Fruit fly (Drosophila melanogaster) whole organism, wandering third instar larva: Measurements from ENCODE around the gene MEP-1.

Experiments
- CG32264 ChIP-seq: fragments of 200-800 bp; sonication (Bioruptor generic); optimal IDR thresholded peaks from 2 replicates; lab custom pipeline; 2016; ENCODE audit warnings: missing biosample characterization, missing genetic modification characterization
- CG9705 ChIP-seq: fragments of 200-800 bp; sonication (Bioruptor generic); optimal IDR thresholded peaks from 2 replicates; lab custom pipeline; 2018; ENCODE audit warnings: missing biosample characterization, mild to moderate bottlenecking, missing genetic modification characterization
- Dfd ChIP-seq: fragments of >200 bp; optimal IDR thresholded peaks from 2 replicates; lab custom pipeline; 2017; ENCODE audit warnings: missing biosample characterization, missing genetic modification characterization
- Dif ChIP-seq: fragments of 200-275, 200-300 bp; sonication (Bioruptor generic); optimal IDR thresholded peaks from 2 replicates; lab custom pipeline; 2018; ENCODE audit warnings: missing biosample characterization, missing genetic modification characterization; ENCODE audit not compliant: partially characterized antibody
- GATAd ChIP-seq: sonication (Bioruptor generic); optimal IDR thresholded peaks from 2 replicates; lab custom pipeline; 2016; ENCODE audit warnings: missing biosample characterization, missing genetic modification characterization
- HLH106 ChIP-seq: fragments of 200-800 bp; optimal IDR thresholded peaks from 3 replicates; lab custom pipeline; 2019; ENCODE audit warnings: missing biosample characterization, mild to moderate bottlenecking, missing genetic modification characterization, moderate library complexity
- Hnf4 ChIP-seq: fragments of 200-800 bp; sonication (Bioruptor generic); optimal IDR thresholded peaks from 2 replicates; lab custom pipeline; 2016; ENCODE audit warnings: missing biosample characterization, mild to moderate bottlenecking, missing genetic modification characterization
- Hr78 ChIP-seq: fragments of >200 bp; optimal IDR thresholded peaks from 2 replicates; lab custom pipeline; 2017; ENCODE audit warnings: missing biosample characterization, missing genetic modification characterization
- Hr83 ChIP-seq: fragments of 200-300 bp; sonication (Bioruptor generic); optimal IDR thresholded peaks from 2 replicates; lab custom pipeline; 2016; ENCODE audit warnings: missing biosample characterization, mild to moderate bottlenecking, missing genetic modification characterization, moderate library complexity; ENCODE audit not compliant: poor library complexity, severe bottlenecking
- Jra ChIP-seq: sonication (Bioruptor generic); optimal IDR thresholded peaks from 2 replicates; lab custom pipeline; 2016; ENCODE audit warnings: missing biosample characterization, missing genetic modification characterization
- Myc ChIP-seq: fragments of >200 bp; optimal IDR thresholded peaks from 2 replicates; lab custom pipeline; 2017
- N ChIP-seq: fragments of >200 bp; optimal IDR thresholded peaks from 2 replicates; lab custom pipeline; 2018; ENCODE audit warnings: missing biosample characterization, missing external identifiers, missing genetic modification characterization
- OdsH ChIP-seq: fragments of 200-800 bp; sonication (Bioruptor generic); optimal IDR thresholded peaks from 2 replicates; lab custom pipeline; 2016; ENCODE audit warnings: missing biosample characterization, mild to moderate bottlenecking, missing genetic modification characterization
- Rel ChIP-seq, 2 experiments: fragments of 200-800 bp; sonication (Bioruptor generic) in 1 of 2; optimal IDR thresholded peaks; 2 replicates in 1 of 2; 3 replicates in 1 of 2; lab custom pipeline; 2016 to 2019; ENCODE audit warnings: mild to moderate bottlenecking in 2 of 2, missing biosample characterization in 2 of 2, missing genetic modification characterization in 2 of 2, moderate library complexity in 1 of 2
- Sp1 ChIP-seq: fragments of 200-800 bp; sonication (Bioruptor generic); optimal IDR thresholded peaks from 3 replicates; lab custom pipeline; 2019; ENCODE audit warnings: missing biosample characterization, mild to moderate bottlenecking, missing genetic modification characterization, moderate library complexity
- Vsx2 ChIP-seq: fragments of 200-300, 225-300 bp; sonication (Bioruptor generic); optimal IDR thresholded peaks from 2 replicates; lab custom pipeline; 2018; ENCODE audit warnings: missing biosample characterization, missing genetic modification characterization; ENCODE audit not compliant: partially characterized antibody
- br ChIP-seq: fragments of 200-800 bp; sonication (Bioruptor generic); optimal IDR thresholded peaks from 2 replicates; lab custom pipeline; 2016; ENCODE audit warnings: missing biosample characterization, missing genetic modification characterization
- brk ChIP-seq: fragments of 200-800 bp; sonication (Bioruptor generic); optimal IDR thresholded peaks from 2 replicates; lab custom pipeline; 2016; ENCODE audit warnings: missing biosample characterization, mild to moderate bottlenecking, missing genetic modification characterization
- dl ChIP-seq, 2 experiments: fragments of 175-275, 200-275 bp in 1 of 2; fragments of 200-275 bp in 1 of 2; sonication (Bioruptor generic); optimal IDR thresholded peaks; lab custom pipeline; 2018; ENCODE audit warnings: mild to moderate bottlenecking in 2 of 2, missing biosample characterization in 2 of 2, missing genetic modification characterization in 2 of 2, moderate library complexity in 2 of 2; ENCODE audit not compliant: partially characterized antibody in 2 of 2, insufficient read depth in 1 of 2
- dsf ChIP-seq: sonication (Bioruptor generic); optimal IDR thresholded peaks from 2 replicates; lab custom pipeline; 2016; ENCODE audit warnings: missing biosample characterization, missing genetic modification characterization, borderline replicate concordance
- ey ChIP-seq: fragments of 200-800 bp; sonication (Bioruptor generic); optimal IDR thresholded peaks from 2 replicates; lab custom pipeline; 2016; ENCODE audit warnings: missing biosample characterization, missing genetic modification characterization
- foxo ChIP-seq, 2 experiments: fragments of 200-800 bp; sonication (Bioruptor generic); optimal IDR thresholded peaks; 2 replicates in 1 of 2; 3 replicates in 1 of 2; lab custom pipeline; 2016 to 2017; ENCODE audit warnings: missing biosample characterization in 2 of 2, missing genetic modification characterization in 2 of 2
- fru ChIP-seq: fragments of 200-800 bp; sonication (Bioruptor generic); optimal IDR thresholded peaks from 3 replicates; lab custom pipeline; 2016; ENCODE audit warnings: missing biosample characterization, mild to moderate bottlenecking, missing genetic modification characterization
- h ChIP-seq: fragments of 200-800 bp; sonication (Bioruptor generic); optimal IDR thresholded peaks from 3 replicates; lab custom pipeline; 2016; ENCODE audit warnings: missing biosample characterization, mild to moderate bottlenecking, missing genetic modification characterization
- jim ChIP-seq: fragments of 175-275, 200-325 bp; sonication (Bioruptor generic); optimal IDR thresholded peaks from 2 replicates; lab custom pipeline; 2016; ENCODE audit warnings: missing biosample characterization, mild to moderate bottlenecking, missing genetic modification characterization
- lola ChIP-seq: fragments of >200 bp; optimal IDR thresholded peaks from 2 replicates; lab custom pipeline; 2017; ENCODE audit warnings: missing biosample characterization, missing genetic modification characterization
- pan ChIP-seq: fragments of >200 bp; optimal IDR thresholded peaks from 2 replicates; lab custom pipeline; 2017
- psq ChIP-seq: fragments of 200-800 bp; sonication (Bioruptor generic); optimal IDR thresholded peaks from 3 replicates; lab custom pipeline; 2017; ENCODE audit warnings: missing biosample characterization, mild to moderate bottlenecking, missing genetic modification characterization, moderate library complexity
- rgr ChIP-seq: fragments of 200-800 bp; sonication (Bioruptor generic); optimal IDR thresholded peaks from 3 replicates; lab custom pipeline; 2016; ENCODE audit warnings: missing biosample characterization, mild to moderate bottlenecking, missing genetic modification characterization
- sage ChIP-seq: fragments of 200-800 bp; sonication (Bioruptor generic); optimal IDR thresholded peaks from 2 replicates; lab custom pipeline; 2016; ENCODE audit warnings: missing biosample characterization, mild to moderate bottlenecking, missing genetic modification characterization
- sv ChIP-seq: fragments of 200-800 bp; sonication (Bioruptor generic); optimal IDR thresholded peaks from 3 replicates; lab custom pipeline; 2016; ENCODE audit warnings: missing biosample characterization, missing genetic modification characterization
- usp ChIP-seq: fragments of >200 bp; optimal IDR thresholded peaks from 2 replicates; lab custom pipeline; 2017; ENCODE audit warnings: missing biosample characterization, missing genetic modification characterization

Gene MEP-1

DNA sequence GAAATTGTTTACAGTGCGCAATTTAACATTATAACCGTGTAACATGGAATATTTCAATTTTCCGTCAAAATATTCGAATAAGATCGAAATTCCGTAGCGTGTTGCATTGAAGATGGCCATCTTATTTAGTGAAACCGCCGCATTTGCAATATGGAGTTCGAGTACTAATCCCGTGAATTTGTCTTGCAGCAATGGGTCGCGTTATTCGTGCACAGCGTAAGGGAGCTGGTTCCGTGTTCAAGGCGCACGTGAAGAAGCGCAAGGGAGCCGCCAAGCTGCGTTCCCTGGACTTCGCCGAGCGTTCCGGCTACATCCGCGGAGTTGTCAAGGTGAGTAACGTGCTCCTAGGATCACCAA lies 44.0 kb upstream of the MEP-1 start:
- no peak for TF ChIP-seq Hnf4 (GFP tag; lab: Kevin White, UChicago)
- TF ChIP-seq Hr83 (GFP tag; lab: Kevin White, UChicago): no peak
- TF ChIP-seq dsf: no peak
- no peak for TF ChIP-seq Myc (lab: Kevin White, UChicago)
- TF ChIP-seq Vsx2 (GFP tag; lab: Kevin White, UChicago): no peak
- TF ChIP-seq brk: no peak
- TF ChIP-seq HLH106: no peak
- TF ChIP-seq lola (GFP tag; lab: Kevin White, UChicago): no peak
- TF ChIP-seq fru (GFP tag; lab: Kevin White, UChicago): no peak
- no peak for TF ChIP-seq pan (lab: Kevin White, UChicago)
- TF ChIP-seq Sp1: no peak
- no peak for TF ChIP-seq Jra (GFP tag; lab: Kevin White, UChicago)
- TF ChIP-seq Rel (GFP tag; optimal IDR thresholded peaks at IDR 0.05; lab: Kevin White, UChicago): no peak
- TF ChIP-seq Rel (tag; optimal IDR thresholded peaks at IDR 0.05; lab: Kevin White, UChicago): no peak
- TF ChIP-seq Hr78 (GFP tag; lab: Kevin White, UChicago): no peak
- TF ChIP-seq foxo (GFP tag; optimal IDR thresholded peaks at IDR 0.05; lab: Kevin White, UChicago): no peak
- TF ChIP-seq rgr (GFP tag; lab: Kevin White, UChicago): no peak

DNA sequence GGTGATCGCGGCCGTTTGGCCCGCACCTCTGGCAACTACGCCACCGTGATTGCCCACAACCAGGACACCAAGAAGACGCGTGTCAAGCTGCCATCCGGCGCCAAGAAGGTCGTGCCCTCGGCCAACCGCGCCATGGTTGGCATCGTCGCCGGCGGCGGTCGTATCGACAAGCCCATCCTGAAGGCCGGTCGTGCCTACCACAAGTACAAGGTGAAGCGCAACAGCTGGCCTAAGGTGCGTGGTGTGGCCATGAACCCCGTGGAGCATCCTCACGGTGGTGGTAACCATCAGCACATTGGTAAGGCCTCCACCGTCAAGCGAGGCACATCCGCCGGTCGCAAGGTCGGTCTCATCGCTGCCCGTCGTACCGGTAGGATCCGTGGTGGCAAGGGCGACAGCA lies 43.2 kb upstream of the MEP-1 start:
- TF ChIP-seq rgr (GFP tag; lab: Kevin White, UChicago) (no peak), CG32264 (GFP tag; lab: Kevin White, UChicago) (no peak), jim (no peak), OdsH (GFP tag; lab: Kevin White, UChicago) (no peak), Hr78 (GFP tag; lab: Kevin White, UChicago) (no peak), Dfd (no peak), usp (GFP tag; lab: Kevin White, UChicago) (no peak), Myc (lab: Kevin White, UChicago) (no peak), h (GFP tag; lab: Kevin White, UChicago) (no peak), dl (GFP tag; optimal IDR thresholded peaks at IDR 0.05; lab: Kevin White, UChicago; ENCODE audit: insufficient read depth in 1 of 2, partially characterized antibody in 2 of 2) (no peak), CG9705 (GFP tag; lab: Kevin White, UChicago) (no peak), foxo (GFP tag; optimal IDR thresholded peaks at IDR 0.05; lab: Kevin White, UChicago) (no peak), Hr83 (GFP tag; lab: Kevin White, UChicago) (no peak), Dif (no peak)

DNA sequence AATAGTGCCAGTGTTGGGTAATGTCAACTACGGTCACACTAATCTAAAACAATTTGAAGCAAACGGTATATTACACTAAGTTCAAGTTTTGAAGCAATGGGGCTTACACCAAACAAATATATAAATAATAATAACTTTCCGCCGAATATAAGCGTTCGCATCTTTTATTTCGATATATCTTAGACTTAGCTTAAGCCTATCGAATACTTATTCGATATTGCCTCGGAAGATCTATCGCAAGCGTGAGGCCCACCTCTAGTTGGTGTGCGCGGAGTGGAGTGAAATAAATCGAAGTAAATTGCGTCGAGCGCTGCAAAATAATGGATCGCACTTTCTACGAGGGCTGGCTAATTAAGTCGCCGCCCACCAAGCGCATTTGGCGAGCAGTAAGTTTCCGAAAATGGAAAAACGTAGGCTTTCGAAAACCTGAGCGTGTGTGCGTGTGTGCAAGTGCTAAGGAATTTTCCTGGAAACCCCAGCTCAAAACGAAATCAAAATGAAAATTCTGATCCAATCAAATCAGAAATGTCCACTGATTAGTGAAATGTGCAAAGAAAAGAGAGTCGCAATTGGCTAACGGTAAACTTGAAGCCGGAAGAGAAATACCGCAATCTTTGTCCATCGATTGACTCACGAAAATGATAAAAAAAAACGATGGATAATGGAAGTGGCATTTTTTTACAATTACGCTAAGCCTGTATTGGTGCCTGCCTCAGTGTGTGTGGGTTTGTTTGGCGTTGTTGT lies 42.2 kb upstream of the MEP-1 start, which contains the start of gene dos:
TSS of gene dos (plus strand) at position 248 of the 744 bp plus-strand sequence.
- TF ChIP-seq Vsx2 (GFP tag; lab: Kevin White, UChicago) (peak; percentile 90), CG9705 (GFP tag; lab: Kevin White, UChicago) (peak; percentile 44), usp (GFP tag; lab: Kevin White, UChicago) (no peak), psq (peak; percentile 49), sage (GFP tag; lab: Kevin White, UChicago) (peak; percentile 36), br (GFP tag; lab: Kevin White, UChicago) (peak; percentile 41), Hr83 (GFP tag; lab: Kevin White, UChicago) (peak; percentile 33), sv (peak; percentile 65), rgr (GFP tag; lab: Kevin White, UChicago) (peak; percentile 65), Hnf4 (GFP tag; lab: Kevin White, UChicago) (peak; percentile 67), dsf (peak; percentile 35), Sp1 (peak; percentile 48), Jra (GFP tag; lab: Kevin White, UChicago) (peak; percentile 24), pan (lab: Kevin White, UChicago) (no peak), OdsH (GFP tag; lab: Kevin White, UChicago) (peak; percentile 27), foxo (GFP tag; optimal IDR thresholded peaks at IDR 0.05; lab: Kevin White, UChicago) (peak in 1 of 2 experiments; percentile 57), jim (no peak), HLH106 (peak; percentile 51), Rel (GFP tag; optimal IDR thresholded peaks at IDR 0.05; lab: Kevin White, UChicago) (no peak), Rel (tag; optimal IDR thresholded peaks at IDR 0.05; lab: Kevin White, UChicago) (peak; percentile 67), h (GFP tag; lab: Kevin White, UChicago) (peak; percentile 74), dl (GFP tag; optimal IDR thresholded peaks at IDR 0.05; lab: Kevin White, UChicago; ENCODE audit: insufficient read depth in 1 of 2, partially characterized antibody in 2 of 2) (no peak), brk (peak; percentile 86), ey (GFP tag; lab: Kevin White, UChicago) (peak; percentile 33), N (GFP tag; lab: Kevin White, UChicago) (no peak), GATAd (GFP tag; lab: Kevin White, UChicago) (no peak), fru (GFP tag; lab: Kevin White, UChicago) (peak; percentile 45), Dif (no peak)
